Worm (Caenorhabditis elegans) whole organism, L4/young adult: Measurements from ENCODE around the gene W04G3.10.

Experiments used
- W03F9.2 ChIP-seq: fragments of 150-350 bp; optimal IDR thresholded peaks from 2 replicates; lab custom pipeline; 2014; ENCODE audit warnings: missing biosample characterization, missing genetic modification characterization
- dao-5 ChIP-seq: sonication (generic microtip); optimal IDR thresholded peaks from 2 replicates; lab custom pipeline; 2016; ENCODE audit warnings: missing genotype, missing genetic modification characterization, moderate library complexity, missing compliant biosample characterization
- him-1 ChIP-seq: sonication (generic microtip); optimal IDR thresholded peaks from 2 replicates; lab custom pipeline; 2016; ENCODE audit warnings: missing genotype, missing genetic modification reagents, missing genetic modification characterization, missing compliant biosample characterization

DNA sequence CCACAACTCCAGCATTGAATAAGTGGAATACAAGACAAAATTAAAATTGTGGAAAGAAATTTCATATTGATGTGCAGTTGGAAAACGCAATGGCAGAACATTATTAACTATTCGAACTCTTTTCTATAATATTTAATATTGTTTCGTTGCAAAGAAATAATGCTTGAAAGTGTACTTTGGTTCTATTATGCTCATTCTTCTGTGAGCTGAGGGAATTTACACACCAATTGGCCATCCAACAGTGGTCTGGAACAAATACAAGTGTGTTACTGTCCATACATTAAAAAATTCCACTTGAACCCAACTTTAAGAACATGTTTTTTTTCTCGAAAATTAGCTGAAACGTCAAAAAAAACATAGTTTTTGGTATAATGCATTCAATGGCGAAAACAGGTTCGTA, 1.6 kb upstream of the W04G3.10 start, which contains the start of gene W04G3.13:
- TF ChIP-seq dao-5 (tag; lab: Kevin White, UChicago) (no peak), him-1 (tag; lab: Kevin White, UChicago) (no peak), W03F9.2 (no peak)
